Fruit fly (Drosophila melanogaster) whole organism, prepupa: ENCODE results near the gene CG32344.

Experiments used
- Blimp-1 ChIP-seq: fragments of 200-800 bp; sonication (Bioruptor generic); optimal IDR thresholded peaks from 3 replicates; lab custom pipeline; 2017; ENCODE audit warnings: missing biosample characterization, missing genetic modification characterization, mild to moderate bottlenecking, moderate library complexity, missing genetic modification reagents
- CG10669 ChIP-seq: fragments of 200-800 bp; sonication (Bioruptor generic); optimal IDR thresholded peaks from 3 replicates; lab custom pipeline; 2018; ENCODE audit warnings: missing biosample characterization, mild to moderate bottlenecking, missing genetic modification characterization, moderate library complexity
- CG11762 ChIP-seq: fragments of 200-800 bp; sonication (Bioruptor generic); optimal IDR thresholded peaks from 3 replicates; lab custom pipeline; 2016; ENCODE audit warnings: missing biosample characterization, missing genetic modification characterization; ENCODE audit not compliant: insufficient read depth
- CG11902 ChIP-seq: fragments of 200-800 bp; sonication (Bioruptor generic); optimal IDR thresholded peaks from 3 replicates; lab custom pipeline; 2016; ENCODE audit warnings: missing biosample characterization, missing genetic modification characterization
- CG15336 ChIP-seq: fragments of 200-800 bp; sonication (Bioruptor generic); IDR thresholded peaks from 2 replicates; pipeline ENCODE4 v1.3.6; 2022; ENCODE audit warnings: missing biosample characterization, missing genetic modification characterization
- CG1621 ChIP-seq: fragments of 200-800 bp; sonication (Bioruptor generic); optimal IDR thresholded peaks from 3 replicates; lab custom pipeline; 2018; ENCODE audit warnings: missing biosample characterization, mild to moderate bottlenecking, missing genetic modification characterization
- CG3032 ChIP-seq: fragments of 200-800 bp; optimal IDR thresholded peaks from 2 replicates; lab custom pipeline; 2019; ENCODE audit warnings: missing biosample characterization, mild to moderate bottlenecking, missing genetic modification characterization, moderate library complexity
- CG32006 ChIP-seq: fragments of 200-800 bp; sonication (Bioruptor generic); optimal IDR thresholded peaks from 3 replicates; lab custom pipeline; 2017; ENCODE audit warnings: missing biosample characterization, mild to moderate bottlenecking, missing genetic modification characterization
- CG34406 ChIP-seq: fragments of 200-800 bp; sonication (Bioruptor generic); optimal IDR thresholded peaks from 3 replicates; lab custom pipeline; 2016; ENCODE audit warnings: missing biosample characterization, missing genetic modification characterization
- CG3919 ChIP-seq: fragments of 200-800 bp; sonication (Bioruptor generic); optimal IDR thresholded peaks from 3 replicates; lab custom pipeline; 2016; ENCODE audit warnings: missing biosample characterization, missing genetic modification characterization
- CG4318 ChIP-seq: fragments of 200-800 bp; sonication (Bioruptor generic); optimal IDR thresholded peaks from 3 replicates; lab custom pipeline; 2017; ENCODE audit warnings: missing biosample characterization, mild to moderate bottlenecking, missing genetic modification characterization
- CG6163 ChIP-seq: fragments of 200-800 bp; sonication (Bioruptor generic); IDR thresholded peaks from 3 replicates; pipeline ENCODE4 v1.3.6; 2022; ENCODE audit warnings: missing biosample characterization, missing genetic modification characterization
- CG6276 ChIP-seq: fragments of 200-800 bp; sonication (Bioruptor generic); optimal IDR thresholded peaks from 2 replicates; lab custom pipeline; 2017; ENCODE audit warnings: missing biosample characterization, mild to moderate bottlenecking, missing genetic modification characterization
- CG7368 ChIP-seq: fragments of 200-800 bp; sonication (Bioruptor generic); optimal IDR thresholded peaks from 3 replicates; lab custom pipeline; 2016; ENCODE audit warnings: missing biosample characterization, missing genetic modification characterization
- CG8119 ChIP-seq: fragments of 200-800 bp; sonication (Bioruptor generic); IDR thresholded peaks from 3 replicates; pipeline ENCODE4 v1.3.6; 2022; ENCODE audit warnings: missing biosample characterization, missing genetic modification characterization
- CG8319 ChIP-seq: fragments of 200-800 bp; sonication (Bioruptor generic); optimal IDR thresholded peaks from 3 replicates; lab custom pipeline; 2016; ENCODE audit warnings: missing biosample characterization, missing genetic modification characterization
- CG8632 ChIP-seq: fragments of 200-800 bp; sonication (Bioruptor generic); optimal IDR thresholded peaks from 3 replicates; lab custom pipeline; 2016; ENCODE audit warnings: missing biosample characterization, missing genetic modification characterization
- Eip75B ChIP-seq: fragments of 200-800 bp; sonication (Bioruptor generic); optimal IDR thresholded peaks from 3 replicates; lab custom pipeline; 2016; ENCODE audit warnings: missing biosample characterization, missing genetic modification characterization
- Eip78C ChIP-seq: fragments of 200-800 bp; sonication (Bioruptor generic); peaks from one replicate; lab custom pipeline; 2016; ENCODE audit warnings: missing biosample characterization, missing genetic modification characterization
- Eip93F ChIP-seq: fragments of 200-800 bp; sonication (Bioruptor generic); optimal IDR thresholded peaks from 2 replicates; lab custom pipeline; 2016; ENCODE audit warnings: missing biosample characterization, mild to moderate bottlenecking, missing genetic modification characterization
- Ets21C ChIP-seq: fragments of 200-800 bp; sonication (Bioruptor generic); optimal IDR thresholded peaks from 3 replicates; lab custom pipeline; 2016; ENCODE audit warnings: missing biosample characterization, missing genetic modification characterization
- Hr38 ChIP-seq: sonication (Bioruptor generic); optimal IDR thresholded peaks from 2 replicates; lab custom pipeline; 2016; ENCODE audit warnings: missing biosample characterization, missing genetic modification characterization
- Hr39 ChIP-seq: fragments of 200-800 bp; sonication (Bioruptor generic); optimal IDR thresholded peaks from 2 replicates; lab custom pipeline; 2016; ENCODE audit warnings: missing biosample characterization, missing genetic modification characterization
- Hr4 ChIP-seq: fragments of 200-800 bp; sonication (Bioruptor generic); optimal IDR thresholded peaks from 3 replicates; lab custom pipeline; 2016; ENCODE audit warnings: missing biosample characterization, missing genetic modification characterization
- OdsH ChIP-seq: fragments of 200-800 bp; sonication (Bioruptor generic); optimal IDR thresholded peaks from 3 replicates; lab custom pipeline; 2016; ENCODE audit warnings: missing biosample characterization, missing genetic modification characterization
- Sox102F ChIP-seq: fragments of 200-800 bp; sonication (Bioruptor generic); optimal IDR thresholded peaks from 2 replicates; lab custom pipeline; 2016; ENCODE audit warnings: missing biosample characterization, mild to moderate bottlenecking, missing genetic modification characterization
- Sox14 ChIP-seq: fragments of 200-800 bp; sonication (Bioruptor generic); optimal IDR thresholded peaks from 3 replicates; lab custom pipeline; 2016; ENCODE audit warnings: missing biosample characterization, missing genetic modification characterization
- Sox15 ChIP-seq: fragments of 200-800 bp; sonication (Bioruptor generic); optimal IDR thresholded peaks from 3 replicates; lab custom pipeline; 2016; ENCODE audit warnings: missing biosample characterization, missing genetic modification characterization
- achi ChIP-seq: fragments of 200-800 bp; sonication (Bioruptor generic); optimal IDR thresholded peaks from 3 replicates; lab custom pipeline; 2016; ENCODE audit warnings: missing biosample characterization, missing genetic modification characterization
- acj6 ChIP-seq: fragments of 200-800 bp; sonication (Bioruptor generic); optimal IDR thresholded peaks from 3 replicates; lab custom pipeline; 2016; ENCODE audit warnings: missing biosample characterization, missing genetic modification characterization
- cyc ChIP-seq: fragments of 200-800 bp; sonication (Bioruptor generic); optimal IDR thresholded peaks from 3 replicates; lab custom pipeline; 2016; ENCODE audit warnings: missing biosample characterization, missing genetic modification characterization
- dac ChIP-seq: fragments of 200-800 bp; sonication (Bioruptor generic); optimal IDR thresholded peaks from 2 replicates; lab custom pipeline; 2017; ENCODE audit warnings: missing biosample characterization, mild to moderate bottlenecking, missing genetic modification characterization
- dsx ChIP-seq: fragments of 200-800 bp; optimal IDR thresholded peaks from 3 replicates; lab custom pipeline; 2019; ENCODE audit warnings: missing biosample characterization, mild to moderate bottlenecking, missing genetic modification characterization, moderate library complexity; ENCODE audit not compliant: poor library complexity, severe bottlenecking
- eg ChIP-seq: fragments of 200-800 bp; sonication (Bioruptor generic); IDR thresholded peaks from 3 replicates; pipeline ENCODE4 v1.3.6; 2022; ENCODE audit warnings: missing biosample characterization, missing genetic modification characterization
- fd59A ChIP-seq: fragments of 200-800 bp; sonication (Bioruptor generic); optimal IDR thresholded peaks from 2 replicates; lab custom pipeline; 2017; ENCODE audit warnings: missing biosample characterization, mild to moderate bottlenecking, missing genetic modification characterization, missing genetic modification reagents
- fd85E ChIP-seq: fragments of 200-800 bp; sonication (Bioruptor generic); optimal IDR thresholded peaks from 3 replicates; lab custom pipeline; 2016; ENCODE audit warnings: missing biosample characterization, missing genetic modification characterization
- fkh ChIP-seq: fragments of 200-800 bp; sonication (Bioruptor generic); optimal IDR thresholded peaks from 3 replicates; lab custom pipeline; 2017; ENCODE audit warnings: missing biosample characterization, mild to moderate bottlenecking, missing genetic modification characterization, moderate library complexity
- lz ChIP-seq: fragments of 200-800 bp; sonication (Bioruptor generic); optimal IDR thresholded peaks from 3 replicates; lab custom pipeline; 2016; ENCODE audit warnings: missing biosample characterization, missing genetic modification characterization
- net ChIP-seq: fragments of 200-800 bp; sonication (Bioruptor generic); optimal IDR thresholded peaks from 3 replicates; lab custom pipeline; 2016; ENCODE audit warnings: missing biosample characterization, missing genetic modification characterization
- salr ChIP-seq, 2 experiments: fragments of 200-800 bp; sonication (Bioruptor generic); optimal IDR thresholded peaks; 3 replicates each; lab custom pipeline; 2016 to 2018; ENCODE audit warnings: missing biosample characterization in 2 of 2, missing genetic modification characterization in 2 of 2, mild to moderate bottlenecking in 1 of 2
- spab ChIP-seq: fragments of 200-800 bp; sonication (Bioruptor generic); optimal IDR thresholded peaks from 2 replicates; lab custom pipeline; 2017; ENCODE audit warnings: missing biosample characterization, mild to moderate bottlenecking, missing genetic modification characterization, missing genetic modification reagents
- svp ChIP-seq: fragments of 200-800 bp; sonication (Bioruptor generic); peaks from one replicate; lab custom pipeline; 2016; ENCODE audit warnings: missing biosample characterization, missing genetic modification characterization
- topi ChIP-seq: fragments of 200-800 bp; sonication (Bioruptor generic); optimal IDR thresholded peaks from 3 replicates; lab custom pipeline; 2016; ENCODE audit warnings: missing biosample characterization, missing genetic modification characterization
- vri ChIP-seq: fragments of 200-800 bp; sonication (Bioruptor generic); optimal IDR thresholded peaks from 3 replicates; lab custom pipeline; 2016; ENCODE audit warnings: missing biosample characterization, mild to moderate bottlenecking, missing genetic modification characterization

Gene CG32344

dm6 chr3L:347641-348405 is 23.3 kb upstream of the CG32344 start (continued):
- TF ChIP-seq fd59A (GFP tag; lab: Kevin White, UChicago) = peak; percentile 75
- TF ChIP-seq OdsH (GFP tag; lab: Kevin White, UChicago) = peak; percentile 90
- no peak for TF ChIP-seq fkh (GFP tag; lab: Kevin White, UChicago)
- peak; percentile 58 for TF ChIP-seq CG3032 (tag; lab: Kevin White, UChicago)
- peak; percentile 94 for TF ChIP-seq CG6163
- peak; percentile 89 for TF ChIP-seq CG6276
- peak; percentile 82 for TF ChIP-seq CG8319 (GFP tag; lab: Kevin White, UChicago)
- peak; percentile 91 for TF ChIP-seq CG7368
- TF ChIP-seq topi (GFP tag; lab: Kevin White, UChicago) = peak; percentile 81
- peak; percentile 74 for TF ChIP-seq Hr38
- TF ChIP-seq CG10669 = peak; percentile 85
- peak; percentile 82 for TF ChIP-seq Sox102F (GFP tag; lab: Kevin White, UChicago)
- TF ChIP-seq lz (GFP tag; lab: Kevin White, UChicago) = peak; percentile 85
- peak; percentile 84 for TF ChIP-seq CG11762 (GFP tag; lab: Kevin White, UChicago)
- TF ChIP-seq Hr39 (GFP tag; lab: Kevin White, UChicago) = peak; percentile 84
- TF ChIP-seq Sox14 = peak; percentile 91
- TF ChIP-seq net (GFP tag; lab: Kevin White, UChicago) = peak; percentile 90
- TF ChIP-seq eg (GFP tag; lab: Robert Waterston, UW) = peak; percentile 90
- TF ChIP-seq dac (GFP tag; lab: Kevin White, UChicago) = peak; percentile 89
- TF ChIP-seq CG1621 (tag; lab: Kevin White, UChicago) = peak; percentile 79
- peak; percentile 75 for TF ChIP-seq spab (GFP tag; lab: Kevin White, UChicago)
- TF ChIP-seq achi = peak; percentile 87

- no peak for TF ChIP-seq fd59A (GFP tag; lab: Kevin White, UChicago)
- TF ChIP-seq CG8119 = 0 out of 3 replicates have a peak, but pooled peaks have one; percentile 15
- TF ChIP-seq CG11762 (GFP tag; lab: Kevin White, UChicago) = no peak
- TF ChIP-seq CG3919 (GFP tag; lab: Kevin White, UChicago) = peak; percentile 38
- no peak for TF ChIP-seq CG11902 (GFP tag; lab: Kevin White, UChicago)
- TF ChIP-seq CG8632 (GFP tag; lab: Kevin White, UChicago) = no peak
- peak; percentile 6 for TF ChIP-seq Sox15 (GFP tag; lab: Kevin White, UChicago)
- TF ChIP-seq vri (GFP tag; lab: Kevin White, UChicago) = peak; percentile 29
- TF ChIP-seq OdsH (GFP tag; lab: Kevin White, UChicago) = peak; percentile 25
- TF ChIP-seq Eip93F = no peak
- TF ChIP-seq svp = peak; percentile 80
- TF ChIP-seq Eip78C (GFP tag; lab: Kevin White, UChicago) = peak; percentile 53
- TF ChIP-seq achi = peak; percentile 43
- TF ChIP-seq CG6163 = peak; percentile 33; the same call in 2 of the 3 replicates
- no peak for TF ChIP-seq salr (GFP tag; optimal IDR thresholded peaks at IDR 0.05; lab: Kevin White, UChicago)
- peak; percentile 60 for TF ChIP-seq CG6276
- no peak for TF ChIP-seq spab (GFP tag; lab: Kevin White, UChicago)
- no peak for TF ChIP-seq Hr38
- TF ChIP-seq Ets21C (GFP tag; lab: Kevin White, UChicago) = peak; percentile 50
- TF ChIP-seq fd85E = peak; percentile 52
- peak; percentile 45 for TF ChIP-seq acj6
- peak; percentile 31 for TF ChIP-seq Hr4 (GFP tag; lab: Kevin White, UChicago)
- TF ChIP-seq CG15336 (GFP tag; lab: Robert Waterston, UW) = peak; percentile 39; the same call in 1 of the 2 replicates
- no peak for TF ChIP-seq Eip75B (GFP tag; lab: Kevin White, UChicago)
- TF ChIP-seq CG34406 (GFP tag; lab: Kevin White, UChicago) = no peak
- TF ChIP-seq lz (GFP tag; lab: Kevin White, UChicago) = peak; percentile 69
- no peak for TF ChIP-seq CG4318 (GFP tag; lab: Kevin White, UChicago)
- peak; percentile 66 for TF ChIP-seq Sox14
- no peak for TF ChIP-seq Blimp-1 (GFP tag; lab: Kevin White, UChicago)
- peak; percentile 39 for TF ChIP-seq CG32006 (GFP tag; lab: Kevin White, UChicago)
- peak; percentile 62 for TF ChIP-seq cyc
- TF ChIP-seq CG7368 = peak; percentile 4
- peak; percentile 70 for TF ChIP-seq dsx (GFP tag; lab: Kevin White, UChicago)
- no peak for TF ChIP-seq CG10669
Measured at dm6 chr3L:346656-347640, 22.4 kb upstream of the CG32344 start, which contains the start of gene mth. mth (minus strand) TSS chr3L:346957.
